Fruit fly (Drosophila melanogaster) whole organism, embryonic: ENCODE data around the gene beta4GalT7.
A peak's percentile ranks its signal among the peaks of the same experiment; 100 is the strongest.

Experiments
- Antp ChIP-seq: fragments of 200-800 bp; sonication (Bioruptor generic); optimal IDR thresholded peaks from 3 replicates; lab custom pipeline; 2016; ENCODE audit warnings: missing biosample characterization, missing genetic modification characterization
- B-H1 ChIP-seq: fragments of 200-800 bp; sonication (Bioruptor generic); IDR thresholded peaks from 3 replicates; pipeline ENCODE4 v1.3.6; 2022; ENCODE audit warnings: missing biosample characterization, missing genetic modification characterization
- Bteb2 ChIP-seq: fragments of 200-800 bp; sonication (Bioruptor generic); optimal IDR thresholded peaks from 2 replicates; lab custom pipeline; 2016; ENCODE audit warnings: missing biosample characterization, missing genetic modification characterization
- CG11723 ChIP-seq: fragments of 200-800 bp; sonication (Bioruptor generic); optimal IDR thresholded peaks from 2 replicates; lab custom pipeline; 2017; ENCODE audit warnings: missing biosample characterization, mild to moderate bottlenecking, missing genetic modification characterization
- CG12104 ChIP-seq: fragments of 200-800 bp; sonication (Bioruptor generic); optimal IDR thresholded peaks from 3 replicates; lab custom pipeline; 2016; ENCODE audit warnings: missing biosample characterization, missing genetic modification characterization
- CG13624 ChIP-seq: fragments of 200-800 bp; sonication (Bioruptor generic); optimal IDR thresholded peaks from 2 replicates; lab custom pipeline; 2016; ENCODE audit warnings: missing biosample characterization, missing genetic modification characterization
- CG14710 ChIP-seq: fragments of 200-800 bp; sonication (Bioruptor generic); optimal IDR thresholded peaks from 3 replicates; lab custom pipeline; 2019; ENCODE audit warnings: missing biosample characterization, mild to moderate bottlenecking, missing genetic modification characterization, moderate library complexity
- CG1603 ChIP-seq: fragments of 200-800 bp; sonication (Bioruptor generic); optimal IDR thresholded peaks from 2 replicates; lab custom pipeline; 2019; ENCODE audit warnings: missing biosample characterization, mild to moderate bottlenecking, missing genetic modification characterization, moderate library complexity
- CG16779 ChIP-seq: fragments of 200-800 bp; sonication (Bioruptor generic); IDR thresholded peaks from 2 replicates; pipeline ENCODE4 v1.3.6; 2022; ENCODE audit warnings: missing biosample characterization, missing genetic modification characterization
- CG2120 ChIP-seq: fragments of 200-800 bp; sonication (Bioruptor generic); optimal IDR thresholded peaks from 3 replicates; lab custom pipeline; 2016; ENCODE audit warnings: missing biosample characterization, missing genetic modification characterization
- CG2678 ChIP-seq: fragments of 200-800 bp; sonication (Bioruptor generic); optimal IDR thresholded peaks from 3 replicates; lab custom pipeline; 2019; ENCODE audit warnings: missing biosample characterization, mild to moderate bottlenecking, missing genetic modification characterization, moderate library complexity
- CG2889 ChIP-seq: fragments of 200-800 bp; sonication (Bioruptor generic); IDR thresholded peaks from 3 replicates; pipeline ENCODE4 v1.3.6; 2022; ENCODE audit warnings: missing biosample characterization, missing genetic modification characterization
- CG30403 ChIP-seq: fragments of 200-800 bp; sonication (Bioruptor generic); optimal IDR thresholded peaks from 3 replicates; lab custom pipeline; 2016; ENCODE audit warnings: missing biosample characterization, missing genetic modification characterization
- CG42726 ChIP-seq: fragments of 200-800 bp; sonication (Bioruptor generic); IDR thresholded peaks from 2 replicates; pipeline ENCODE4 v1.3.6; 2022; ENCODE audit warnings: missing biosample characterization, missing genetic modification characterization; ENCODE audit not compliant: partially characterized antibody
- CG43689 ChIP-seq: fragments of 200-800 bp; sonication (Bioruptor generic); IDR thresholded peaks from 2 replicates; pipeline ENCODE4 v1.3.6; 2022; ENCODE audit warnings: missing biosample characterization, missing genetic modification characterization
- CG4854 ChIP-seq: fragments of 200-800 bp; sonication (Bioruptor generic); optimal IDR thresholded peaks from 2 replicates; lab custom pipeline; 2016; ENCODE audit warnings: missing biosample characterization, missing genetic modification characterization, inconsistent platforms
- CG5180 ChIP-seq: fragments of 200-800 bp; sonication (Bioruptor generic); optimal IDR thresholded peaks from 3 replicates; lab custom pipeline; 2017; ENCODE audit warnings: missing biosample characterization, missing genetic modification characterization, mild to moderate bottlenecking, moderate library complexity, missing genetic modification reagents
- CG6272 ChIP-seq: fragments of 200-800 bp; sonication (Bioruptor generic); IDR thresholded peaks from 2 replicates; pipeline ENCODE4 v1.3.6; 2022; ENCODE audit warnings: missing biosample characterization, missing genetic modification characterization
- CG6654 ChIP-seq: fragments of 200-800 bp; sonication (Bioruptor generic); optimal IDR thresholded peaks from 2 replicates; lab custom pipeline; 2017; ENCODE audit warnings: missing biosample characterization, mild to moderate bottlenecking, missing genetic modification characterization
- CG7556 ChIP-seq: fragments of 200-800 bp; sonication (Bioruptor generic); optimal IDR thresholded peaks from 2 replicates; lab custom pipeline; 2017; ENCODE audit warnings: missing biosample characterization, mild to moderate bottlenecking, missing genetic modification characterization
- CG7745 ChIP-seq: fragments of 200-800 bp; sonication (Bioruptor generic); optimal IDR thresholded peaks from 2 replicates; lab custom pipeline; 2018; ENCODE audit warnings: missing biosample characterization, mild to moderate bottlenecking, missing genetic modification characterization, moderate library complexity
- CG7786 ChIP-seq: fragments of 200-800 bp; sonication (Bioruptor generic); optimal IDR thresholded peaks from 2 replicates; lab custom pipeline; 2016; ENCODE audit warnings: missing biosample characterization, missing genetic modification characterization
- CkIIα-i1 ChIP-seq: fragments of 200-800 bp; sonication (Bioruptor generic); IDR thresholded peaks from 2 replicates; pipeline ENCODE4 v1.3.6; 2022; ENCODE audit warnings: missing biosample characterization, missing genetic modification characterization
- E2f2 ChIP-seq: fragments of 200-800 bp; sonication (Bioruptor generic); IDR thresholded peaks from 2 replicates; pipeline ENCODE4 v1.3.6; 2022; ENCODE audit warnings: missing biosample characterization, missing genetic modification characterization
- Ets65A ChIP-seq: fragments of 200-800 bp; sonication (Bioruptor generic); peaks from one replicate; lab custom pipeline; 2016; ENCODE audit warnings: missing biosample characterization, missing genetic modification characterization
- HLH3B ChIP-seq: fragments of 200-800 bp; sonication (Bioruptor generic); IDR thresholded peaks from 2 replicates; pipeline ENCODE4 v1.3.6; 2022; ENCODE audit warnings: missing biosample characterization, missing genetic modification characterization
- MTF-1 ChIP-seq: fragments of 200-800 bp; sonication (Bioruptor generic); optimal IDR thresholded peaks from 2 replicates; lab custom pipeline; 2018; ENCODE audit warnings: missing biosample characterization, mild to moderate bottlenecking, missing genetic modification characterization, borderline replicate concordance
- Mad ChIP-seq: fragments of 200-800 bp; sonication (Bioruptor generic); optimal IDR thresholded peaks from 2 replicates; lab custom pipeline; 2016; ENCODE audit warnings: missing biosample characterization, missing genetic modification characterization
- Med ChIP-seq: fragments of 200-800 bp; sonication (Bioruptor generic); peaks from one replicate; lab custom pipeline; 2016; ENCODE audit warnings: missing biosample characterization, missing genetic modification characterization, mild to moderate bottlenecking, inconsistent platforms, moderate library complexity
- Myb ChIP-seq: fragments of 200-800 bp; sonication (Bioruptor generic); optimal IDR thresholded peaks from 2 replicates; lab custom pipeline; 2016; ENCODE audit warnings: missing biosample characterization, missing genetic modification characterization
- NfI ChIP-seq: fragments of 200-800 bp; sonication (Bioruptor generic); optimal IDR thresholded peaks from 3 replicates; lab custom pipeline; 2018; ENCODE audit warnings: missing biosample characterization, mild to moderate bottlenecking, missing genetic modification characterization, moderate library complexity
- Oli ChIP-seq: fragments of 200-800 bp; sonication (Bioruptor generic); optimal IDR thresholded peaks from 2 replicates; lab custom pipeline; 2018; ENCODE audit warnings: missing biosample characterization, mild to moderate bottlenecking, missing genetic modification characterization, moderate library complexity
- Optix ChIP-seq: fragments of 200-800 bp; sonication (Bioruptor generic); IDR thresholded peaks from 3 replicates; pipeline ENCODE4 v1.3.6; 2022; ENCODE audit warnings: missing biosample characterization, missing genetic modification characterization
- Sin3A ChIP-seq: fragments of >200 bp; optimal IDR thresholded peaks from 2 replicates; lab custom pipeline; 2018
- Sry-δ ChIP-seq: fragments of 200-800 bp; sonication (Bioruptor generic); optimal IDR thresholded peaks from 2 replicates; lab custom pipeline; 2016; ENCODE audit warnings: missing biosample characterization, missing genetic modification characterization
- ab ChIP-seq: fragments of 200-800 bp; sonication (Bioruptor generic); optimal IDR thresholded peaks from 2 replicates; lab custom pipeline; 2016; ENCODE audit warnings: missing biosample characterization, missing genetic modification characterization
- ato ChIP-seq: fragments of 200-800 bp; sonication (Bioruptor generic); IDR thresholded peaks from 2 replicates; pipeline ENCODE4 v1.3.6; 2022; ENCODE audit warnings: missing biosample characterization, missing genetic modification characterization; ENCODE audit not compliant: partially characterized antibody
- chm ChIP-seq: fragments of 200-800 bp; sonication (Bioruptor generic); IDR thresholded peaks from 2 replicates; pipeline ENCODE4 v1.3.6; 2022; ENCODE audit warnings: missing biosample characterization, missing genetic modification characterization
- gem ChIP-seq: fragments of 200-800 bp; sonication (Bioruptor generic); optimal IDR thresholded peaks from 2 replicates; lab custom pipeline; 2019; ENCODE audit warnings: missing biosample characterization, mild to moderate bottlenecking, missing genetic modification characterization, moderate library complexity
- grn ChIP-seq: fragments of 200-800 bp; sonication (Bioruptor generic); optimal IDR thresholded peaks from 3 replicates; lab custom pipeline; 2017; ENCODE audit warnings: missing biosample characterization, missing genetic modification characterization
- knrl ChIP-seq: fragments of 200-800 bp; sonication (Bioruptor generic); IDR thresholded peaks from 3 replicates; pipeline ENCODE4 v1.3.6; 2022; ENCODE audit warnings: missing biosample characterization, missing genetic modification characterization; ENCODE audit not compliant: partially characterized antibody
- lilli ChIP-seq: fragments of 200-800 bp; sonication (Bioruptor generic); optimal IDR thresholded peaks from 3 replicates; lab custom pipeline; 2016; ENCODE audit warnings: missing biosample characterization, missing genetic modification characterization
- luna ChIP-seq: fragments of 200-800 bp; sonication (Bioruptor generic); optimal IDR thresholded peaks from 2 replicates; lab custom pipeline; 2016; ENCODE audit warnings: missing biosample characterization, missing genetic modification characterization
- mld ChIP-seq: fragments of 200-800 bp; sonication (Bioruptor generic); IDR thresholded peaks from 3 replicates; pipeline ENCODE4 v1.3.6; 2022; ENCODE audit warnings: missing biosample characterization, missing genetic modification characterization; ENCODE audit not compliant: partially characterized antibody
- onecut ChIP-seq: fragments of 200-800 bp; sonication (Bioruptor generic); IDR thresholded peaks from 2 replicates; pipeline ENCODE4 v1.3.6; 2022; ENCODE audit warnings: missing biosample characterization, missing genetic modification characterization
- prd ChIP-seq, 3 experiments: fragments of >200 bp in 2 of 3; fragments of 200-800 bp in 1 of 3; sonication (Bioruptor generic) in 1 of 3; optimal IDR thresholded peaks in 2 of 3; IDR thresholded peaks in 1 of 3; 2 replicates in 2 of 3; 3 replicates in 1 of 3; pipeline versions ENCODE4 v1.3.6 to Lab custom; 2017 to 2022; ENCODE audit warnings: missing biosample characterization in 1 of 3, missing genetic modification characterization in 1 of 3
- sob ChIP-seq: fragments of 200-800 bp; sonication (Bioruptor generic); IDR thresholded peaks from 2 replicates; pipeline ENCODE4 v1.3.6; 2022; ENCODE audit warnings: missing biosample characterization, missing genetic modification characterization
- tgo ChIP-seq: fragments of 200-800 bp; sonication (Bioruptor generic); IDR thresholded peaks from 3 replicates; pipeline ENCODE4 v1.3.6; 2022; ENCODE audit warnings: missing biosample characterization, missing genetic modification characterization
- tin ChIP-seq: fragments of 200-800 bp; sonication (Bioruptor generic); optimal IDR thresholded peaks from 3 replicates; lab custom pipeline; 2016; ENCODE audit warnings: missing biosample characterization, missing genetic modification characterization
- trh ChIP-seq: fragments of 200-800 bp; sonication (Bioruptor generic); optimal IDR thresholded peaks from 2 replicates; lab custom pipeline; 2016; ENCODE audit warnings: missing biosample characterization, missing genetic modification characterization
- twi ChIP-seq: fragments of 200-800 bp; optimal IDR thresholded peaks from 2 replicates; lab custom pipeline; 2019; ENCODE audit warnings: missing biosample characterization, mild to moderate bottlenecking, missing genetic modification characterization, moderate library complexity
- tx ChIP-seq: fragments of 200-800 bp; sonication (Bioruptor generic); optimal IDR thresholded peaks from 2 replicates; lab custom pipeline; 2016; ENCODE audit warnings: missing biosample characterization, missing genetic modification characterization

The beta4GalT7 gene

DNA sequence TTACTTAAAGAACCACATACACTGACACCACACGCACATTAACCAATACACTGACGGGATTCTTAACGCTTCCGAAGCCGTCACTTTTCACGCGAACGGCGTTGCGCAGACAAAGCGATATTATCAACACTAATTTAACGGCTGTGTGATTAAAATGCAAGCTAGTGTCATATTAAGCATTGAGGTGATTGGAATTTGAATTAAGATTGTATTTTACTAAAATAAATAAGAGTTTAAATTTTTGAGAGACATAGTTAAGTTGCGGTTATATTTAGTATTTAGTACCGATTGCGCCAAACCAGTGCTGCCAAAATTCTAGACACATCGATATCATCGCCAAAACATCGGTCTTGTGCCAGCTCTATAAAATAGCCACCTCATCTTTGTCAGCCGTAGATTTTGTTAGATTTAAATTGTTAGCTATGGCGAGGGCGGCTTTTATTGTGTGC lies 16.0 kb downstream of the beta4GalT7 start, which contains the start of the genes Ythdf and bai (continued):
- no peak for TF ChIP-seq Antp (GFP tag; lab: Kevin White, UChicago)
- peak; percentile 81 for TF ChIP-seq CG2120 (GFP tag; lab: Kevin White, UChicago)
- TF ChIP-seq CG7556 (GFP tag; lab: Kevin White, UChicago) = no peak
- TF ChIP-seq tx (GFP tag; lab: Kevin White, UChicago) = peak; percentile 6
- TF ChIP-seq CG11723 = no peak
- no peak for TF ChIP-seq CG6272
- no peak for TF ChIP-seq CG2678 (tag; lab: Kevin White, UChicago)
- peak; percentile 56 for TF ChIP-seq sob (GFP tag; lab: Robert Waterston, UW)
- peak; percentile 65 for TF ChIP-seq E2f2
- no peak for TF ChIP-seq HLH3B (GFP tag; lab: Robert Waterston, UW)
- TF ChIP-seq luna (GFP tag; lab: Kevin White, UChicago) = no peak
- no peak for TF ChIP-seq CG6654 (GFP tag; lab: Kevin White, UChicago)
- no peak for TF ChIP-seq gem (tag; lab: Kevin White, UChicago)
- 0 out of 3 replicates have a peak, but pooled peaks have one; percentile 56 for TF ChIP-seq mld
- TF ChIP-seq onecut (GFP tag; lab: Robert Waterston, UW) = no peak
- peak; percentile 95 for TF ChIP-seq Sin3A
- TF ChIP-seq Optix = no peak
- no peak for TF ChIP-seq CG43689 (GFP tag; lab: Robert Waterston, UW)
- peak; percentile 52 for TF ChIP-seq Mad (GFP tag; lab: Kevin White, UChicago)
- peak; percentile 67 for TF ChIP-seq lilli
- TF ChIP-seq CG13624 (GFP tag; lab: Kevin White, UChicago) = peak; percentile 65
- TF ChIP-seq NfI = no peak
- TF ChIP-seq CG14710 = peak; percentile 81
- no peak for TF ChIP-seq CG7745
- TF ChIP-seq CG1603 (tag; lab: Kevin White, UChicago) = no peak
- TF ChIP-seq twi (tag; lab: Kevin White, UChicago) = no peak
- no peak for TF ChIP-seq B-H1
- no peak for TF ChIP-seq prd (optimal IDR thresholded peaks at IDR 0.05; lab: Kevin White, UChicago)
- no peak for TF ChIP-seq prd (GFP tag; IDR thresholded peaks at IDR 0.05; lab: Robert Waterston, UW)
- peak; percentile 4 for TF ChIP-seq CG4854 (GFP tag; lab: Kevin White, UChicago)
- no peak for TF ChIP-seq trh (GFP tag; lab: Kevin White, UChicago)
- peak; percentile 97 for TF ChIP-seq Sry-δ (GFP tag; lab: Kevin White, UChicago)
- TF ChIP-seq MTF-1 = no peak
- TF ChIP-seq Med (GFP tag; lab: Kevin White, UChicago) = peak; percentile 73
- no peak for TF ChIP-seq CG2889 (GFP tag; lab: Robert Waterston, UW)
- no peak for TF ChIP-seq CG5180 (GFP tag; lab: Kevin White, UChicago)
- TF ChIP-seq knrl (GFP tag; lab: Robert Waterston, UW) = peak; percentile 91
- TF ChIP-seq ato (GFP tag; lab: Robert Waterston, UW) = peak; percentile 47; the same call in 1 of the 2 replicates
- no peak for TF ChIP-seq Oli (tag; lab: Kevin White, UChicago)
- peak; percentile 14 for TF ChIP-seq tin (GFP tag; lab: Kevin White, UChicago)
- peak; percentile 82 for TF ChIP-seq CG42726
- TF ChIP-seq ab (GFP tag; lab: Kevin White, UChicago) = no peak
- TF ChIP-seq CG7786 (GFP tag; lab: Kevin White, UChicago) = peak; percentile 55
- TF ChIP-seq Bteb2 = peak; percentile 53
- TF ChIP-seq CG16779 (GFP tag; lab: Robert Waterston, UW) = no peak
- no peak for TF ChIP-seq CkIIα-i1 (GFP tag; lab: Robert Waterston, UW)
- TF ChIP-seq Myb (GFP tag; lab: Kevin White, UChicago) = peak; percentile 89
- TF ChIP-seq CG30403 = peak; percentile 64
- TF ChIP-seq Ets65A = peak; percentile 93
- 0 out of 2 replicates have a peak, but pooled peaks have one; percentile 13 for TF ChIP-seq chm
- TF ChIP-seq CG12104 (GFP tag; lab: Kevin White, UChicago) = no peak
- TF ChIP-seq tgo (GFP tag; lab: Robert Waterston, UW) = no peak
- TF ChIP-seq grn (GFP tag; lab: Kevin White, UChicago) = no peak
